Fruit fly (Drosophila melanogaster) whole organism, pupa: ENCODE results near the gene CG32206.

Experiments
- CG10348 ChIP-seq: fragments of 200-800 bp; sonication (Bioruptor generic); IDR thresholded peaks from 2 replicates; pipeline ENCODE4 v1.3.6; 2022; ENCODE audit warnings: missing biosample characterization, missing genetic modification characterization
- CG17806 ChIP-seq: fragments of 200-800 bp; sonication (Bioruptor generic); optimal IDR thresholded peaks from 2 replicates; lab custom pipeline; 2018; ENCODE audit warnings: missing biosample characterization, mild to moderate bottlenecking, missing genetic modification characterization, moderate library complexity
- CG32121 ChIP-seq: fragments of 200-800 bp; sonication (Bioruptor generic); IDR thresholded peaks from 2 replicates; pipeline ENCODE4 v1.3.6; 2022; ENCODE audit warnings: missing biosample characterization, missing genetic modification characterization
- CG4496 ChIP-seq: fragments of 200-800 bp; sonication (Bioruptor generic); IDR thresholded peaks from 3 replicates; pipeline ENCODE4 v1.3.6; 2022; ENCODE audit warnings: missing biosample characterization, missing genetic modification characterization
- D1 ChIP-seq: fragments of 200-800 bp; sonication (Bioruptor generic); optimal IDR thresholded peaks from 2 replicates; lab custom pipeline; 2018; ENCODE audit warnings: missing biosample characterization, mild to moderate bottlenecking, missing genetic modification characterization, moderate library complexity
- EcR ChIP-seq: fragments of 200-800 bp; sonication (Bioruptor generic); optimal IDR thresholded peaks from 3 replicates; lab custom pipeline; 2019; ENCODE audit warnings: missing biosample characterization, missing genetic modification characterization, mild to moderate bottlenecking, moderate library complexity, missing genetic modification reagents
- Ets98B ChIP-seq: fragments of 200-800 bp; sonication (Bioruptor generic); IDR thresholded peaks from 2 replicates; pipeline ENCODE4 v1.3.6; 2022; ENCODE audit warnings: missing biosample characterization, missing genetic modification characterization
- Pif1A ChIP-seq: fragments of 200-800 bp; sonication (Bioruptor generic); optimal IDR thresholded peaks from 3 replicates; lab custom pipeline; 2016; ENCODE audit warnings: missing biosample characterization, missing genetic modification characterization
- Pif1B ChIP-seq: fragments of 200-800 bp; sonication (Bioruptor generic); optimal IDR thresholded peaks from 3 replicates; lab custom pipeline; 2016; ENCODE audit warnings: missing biosample characterization, missing genetic modification characterization
- Snoo ChIP-seq: fragments of 200-800 bp; sonication (Bioruptor generic); optimal IDR thresholded peaks from 3 replicates; lab custom pipeline; 2017; ENCODE audit warnings: missing biosample characterization, mild to moderate bottlenecking, missing genetic modification characterization, inconsistent platforms
- fd96Ca ChIP-seq: fragments of 200-800 bp; sonication (Bioruptor generic); IDR thresholded peaks from 3 replicates; pipeline ENCODE4 v1.3.6; 2022; ENCODE audit warnings: missing biosample characterization, missing genetic modification characterization
- gl ChIP-seq: fragments of 200-800 bp; sonication (Bioruptor generic); optimal IDR thresholded peaks from 2 replicates; lab custom pipeline; 2018; ENCODE audit warnings: missing biosample characterization, mild to moderate bottlenecking, missing genetic modification characterization

DNA sequence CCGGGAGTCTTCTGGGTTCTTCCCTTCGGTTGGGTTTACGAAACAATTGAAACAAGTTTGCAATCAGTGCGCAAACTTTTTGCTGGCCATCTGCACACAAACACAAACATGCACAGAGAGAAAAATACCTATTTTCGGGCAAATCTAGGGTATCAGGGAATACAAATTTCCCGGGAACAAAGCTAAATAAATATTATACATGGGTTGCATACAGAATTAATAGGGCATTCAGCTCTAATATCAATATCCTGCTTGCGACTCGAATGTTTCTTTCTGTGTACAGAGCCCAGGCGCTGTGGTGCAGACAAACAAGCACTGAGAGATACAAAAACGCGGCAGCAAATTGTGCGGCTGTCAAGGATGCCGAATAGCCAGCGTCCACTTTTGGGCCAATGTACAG lies 31.4 kb upstream of the CG32206 start:
- TF ChIP-seq Pif1B: no peak
- TF ChIP-seq CG10348: no peak
- no peak for TF ChIP-seq Ets98B (GFP tag; lab: Robert Waterston, UW)
- TF ChIP-seq Pif1A (GFP tag; lab: Kevin White, UChicago): no peak
- TF ChIP-seq Snoo: no peak
- TF ChIP-seq CG32121 (GFP tag; lab: Robert Waterston, UW): no peak
- TF ChIP-seq EcR (GFP tag; lab: Kevin White, UChicago): no peak
- TF ChIP-seq D1 (tag; lab: Kevin White, UChicago): no peak
- peak; percentile 32 for TF ChIP-seq CG17806
- 0 out of 3 replicates have a peak, but pooled peaks have one; percentile 29 for TF ChIP-seq CG4496
- TF ChIP-seq fd96Ca (GFP tag; lab: Robert Waterston, UW): no peak
- TF ChIP-seq gl (tag; lab: Kevin White, UChicago): no peak
